Worm (Caenorhabditis elegans): ENCODE results near the gene bgal-2.

- TF ChIP-seq tab-1 (GFP tag; IDR thresholded peaks at IDR 0.05) (no peak), T22C8.4 (GFP tag; IDR thresholded peaks at IDR 0.05) (no peak), ztf-23 (GFP tag; IDR thresholded peaks at IDR 0.05) (no peak), klf-2 (GFP tag; conservative IDR thresholded peaks at IDR 0.05) (no peak), flt-1 (GFP tag; IDR thresholded peaks at IDR 0.05) (no peak), med-1 (GFP tag; optimal IDR thresholded peaks at IDR 0.05; ENCODE audit: insufficient read depth) (no peak), ref-1 (GFP tag; conservative IDR thresholded peaks at IDR 0.05) (no peak)
Observed at ce11 chrX:6749124-6749822, 34.9 kb upstream of the bgal-2 start.

Measured in whole organism, midembryonic.